Worm (Caenorhabditis elegans) whole organism, early embryonic: ENCODE measurements around the gene rrf-3.

ENCODE experiments used
- B0310.2 ChIP-seq: sonication (generic microtip); optimal IDR thresholded peaks from 2 replicates; lab custom pipeline; 2016; ENCODE audit warnings: mild to moderate bottlenecking, missing genetic modification characterization, missing compliant biosample characterization
- F13C5.2 ChIP-seq: sonication (generic microtip); optimal IDR thresholded peaks from 2 replicates; lab custom pipeline; 2017; ENCODE audit warnings: mild to moderate bottlenecking, missing genetic modification characterization, inconsistent platforms, missing compliant biosample characterization
- aly-1 ChIP-seq: sonication (generic microtip); optimal IDR thresholded peaks from 2 replicates; lab custom pipeline; 2016; ENCODE audit warnings: missing genetic modification characterization, missing compliant biosample characterization
- ama-1 ChIP-seq: fragments of 150-350 bp; optimal IDR thresholded peaks from 2 replicates; lab custom pipeline; 2014
- ceh-13 ChIP-seq: fragments of 200-800 bp; sonication (Bioruptor generic); optimal IDR thresholded peaks from 2 replicates; lab custom pipeline; 2018; ENCODE audit warnings: mild to moderate bottlenecking, missing genetic modification characterization, missing compliant biosample characterization
- ceh-36 ChIP-seq: sonication (generic microtip); optimal IDR thresholded peaks from 2 replicates; lab custom pipeline; 2016; ENCODE audit warnings: missing genetic modification characterization, inconsistent platforms, missing compliant biosample characterization
- flt-1 ChIP-seq: fragments of 200-800 bp; sonication (Bioruptor generic); IDR thresholded peaks from 2 replicates; pipeline ENCODE4 v1.3.6; 2022; ENCODE audit warnings: missing genetic modification characterization, missing compliant biosample characterization
- hmbx-1 ChIP-seq: sonication (generic microtip); optimal IDR thresholded peaks from 2 replicates; lab custom pipeline; 2016; ENCODE audit warnings: mild to moderate bottlenecking, missing genetic modification characterization, missing compliant biosample characterization
- hmg-4 ChIP-seq: fragments of 200-800 bp; sonication (Bioruptor generic); optimal IDR thresholded peaks from 2 replicates; lab custom pipeline; 2018; ENCODE audit warnings: mild to moderate bottlenecking, missing genetic modification characterization, missing compliant biosample characterization
- hnd-1 ChIP-seq: sonication (generic microtip); optimal IDR thresholded peaks from 2 replicates; lab custom pipeline; 2016; ENCODE audit warnings: missing genetic modification characterization, missing compliant biosample characterization
- pes-1 ChIP-seq: fragments of 200-800 bp; sonication (Bioruptor generic); IDR thresholded peaks from 2 replicates; pipeline ENCODE4 v1.3.6; 2022; ENCODE audit warnings: missing genetic modification reagents, missing genetic modification characterization, missing compliant biosample characterization
- sea-1 ChIP-seq: fragments of 200-800 bp; sonication (Bioruptor generic); conservative IDR thresholded peaks from 2 replicates; pipeline ENCODE4 v1.3.6; 2022; ENCODE audit warnings: missing genetic modification characterization, missing compliant biosample characterization

DNA sequence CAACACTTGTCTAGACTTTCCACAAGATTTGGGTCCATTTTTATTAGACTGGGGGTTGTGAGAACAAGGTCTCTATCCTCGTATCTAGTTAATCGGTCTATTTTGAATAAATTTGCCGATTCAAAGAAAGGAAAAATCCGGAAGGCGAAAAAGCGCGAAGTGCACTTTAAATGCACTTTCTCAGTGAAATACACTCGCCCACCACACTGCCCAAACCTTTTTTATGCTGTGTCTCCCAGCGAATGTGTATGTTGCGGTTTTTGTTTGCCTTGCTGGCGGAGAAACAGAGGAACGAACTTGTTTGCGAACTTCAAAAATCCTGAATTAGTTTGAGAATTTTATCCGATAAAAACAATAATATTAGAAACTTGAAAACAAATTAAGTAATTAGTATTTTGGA is 31.5 kb upstream of the rrf-3 start:
- no peak for TF ChIP-seq hnd-1 (tag; lab: Kevin White, UChicago)
- no peak for TF ChIP-seq hmbx-1
- no peak for TF ChIP-seq ama-1 (lab: Kevin White, UChicago)
- no peak for TF ChIP-seq aly-1
- no peak for TF ChIP-seq flt-1 (GFP tag; lab: Robert Waterston, UW)
- TF ChIP-seq pes-1 (GFP tag; lab: Robert Waterston, UW), result no peak
- no peak for TF ChIP-seq hmg-4 (GFP tag; lab: Kevin White, UChicago)
- TF ChIP-seq B0310.2, result no peak
- no peak for TF ChIP-seq ceh-36
- no peak for TF ChIP-seq sea-1 (GFP tag; lab: Robert Waterston, UW)
- no peak for TF ChIP-seq F13C5.2
- TF ChIP-seq ceh-13 (GFP tag; lab: Kevin White, UChicago), result no peak
